Worm (Caenorhabditis elegans) whole organism, young adult: Measurements from ENCODE around the gene clec-43.
"Not testable (repeated sequence)": the region's sequence is repeated elsewhere in the genome, so short reads cannot be mapped to it uniquely, and the experiment has no call there.

Source experiments
- F33H1.4 ChIP-seq: fragments of 200-800 bp; sonication (Bioruptor generic); IDR thresholded peaks from 2 replicates; pipeline ENCODE4 v1.3.6; 2022; ENCODE audit warnings: missing genetic modification reagents, missing genetic modification characterization, missing compliant biosample characterization
- F57A8.1 ChIP-seq: fragments of 200-800 bp; sonication (Bioruptor generic); optimal IDR thresholded peaks from 2 replicates; lab custom pipeline; 2018; ENCODE audit warnings: mild to moderate bottlenecking, missing genetic modification characterization, moderate library complexity, missing compliant biosample characterization
- K12H6.12 ChIP-seq: fragments of 200-800 bp; sonication (Bioruptor generic); optimal IDR thresholded peaks from 2 replicates; lab custom pipeline; 2018; ENCODE audit warnings: mild to moderate bottlenecking, missing genetic modification characterization, missing compliant biosample characterization
- T07F8.4 ChIP-seq: sonication (generic microtip); optimal IDR thresholded peaks from 2 replicates; lab custom pipeline; 2016; ENCODE audit warnings: mild to moderate bottlenecking, missing genetic modification characterization, moderate library complexity, missing compliant biosample characterization
- Y53G8AR.9 ChIP-seq: fragments of 200-800 bp; sonication (Bioruptor generic); conservative IDR thresholded peaks from 2 replicates; pipeline ENCODE4 v1.3.6; 2022; ENCODE audit warnings: missing genetic modification reagents, missing genetic modification characterization, missing compliant biosample characterization
- Y95B8A.8 ChIP-seq: fragments of 200-800 bp; sonication (Bioruptor generic); IDR thresholded peaks from 2 replicates; pipeline ENCODE4 v1.3.6; 2022; ENCODE audit warnings: missing genetic modification reagents, missing genetic modification characterization, missing compliant biosample characterization
- akir-1 ChIP-seq: fragments of 200-800 bp; sonication (Bioruptor generic); optimal IDR thresholded peaks from 2 replicates; lab custom pipeline; 2018; ENCODE audit warnings: mild to moderate bottlenecking, missing genetic modification characterization, moderate library complexity, missing compliant biosample characterization
- aptf-2 ChIP-seq: fragments of 200-800 bp; sonication (Bioruptor generic); conservative IDR thresholded peaks from 2 replicates; pipeline ENCODE4 v1.3.6; 2022; ENCODE audit warnings: missing genetic modification reagents, missing genetic modification characterization, missing compliant biosample characterization
- athp-1 ChIP-seq: sonication (generic microtip); optimal IDR thresholded peaks from 2 replicates; lab custom pipeline; 2017; ENCODE audit warnings: mild to moderate bottlenecking, missing genetic modification characterization, missing compliant biosample characterization
- bed-1 ChIP-seq: fragments of 200-800 bp; sonication (Bioruptor generic); IDR thresholded peaks from 2 replicates; pipeline ENCODE4 v1.3.6; 2022; ENCODE audit warnings: missing genetic modification reagents, missing genetic modification characterization, missing compliant biosample characterization
- cebp-1 ChIP-seq, 2 experiments: fragments of 200-800 bp in 1 of 2; sonication (Bioruptor generic) in 1 of 2; sonication (generic microtip) in 1 of 2; IDR thresholded peaks in 1 of 2; optimal IDR thresholded peaks in 1 of 2; 2 replicates each; pipeline versions ENCODE4 v1.3.6 to Lab custom; 2017 to 2022; ENCODE audit warnings: missing compliant biosample characterization in 2 of 2, missing genetic modification characterization in 2 of 2, mild to moderate bottlenecking in 1 of 2, missing genetic modification reagents in 1 of 2, moderate library complexity in 1 of 2
- cebp-2 ChIP-seq: fragments of 200-800 bp; sonication (Bioruptor generic); IDR thresholded peaks from 2 replicates; pipeline ENCODE4 v1.3.6; 2022; ENCODE audit warnings: missing genetic modification characterization, missing compliant biosample characterization
- ceh-27 ChIP-seq: fragments of 200-800 bp; sonication (Bioruptor generic); optimal IDR thresholded peaks from 2 replicates; lab custom pipeline; 2018; ENCODE audit warnings: mild to moderate bottlenecking, missing genetic modification characterization, moderate library complexity, missing compliant biosample characterization
- ceh-79 ChIP-seq: sonication (generic microtip); optimal IDR thresholded peaks from 2 replicates; lab custom pipeline; 2017; ENCODE audit warnings: mild to moderate bottlenecking, missing genetic modification characterization, missing compliant biosample characterization
- dox-1 ChIP-seq: fragments of 200-800 bp; sonication (Bioruptor generic); IDR thresholded peaks from 2 replicates; pipeline ENCODE4 v1.3.6; 2022; ENCODE audit warnings: missing genetic modification reagents, missing genetic modification characterization, missing compliant biosample characterization
- dpl-1 ChIP-seq: fragments of 150-350 bp; optimal IDR thresholded peaks from 2 replicates; lab custom pipeline; 2014; ENCODE audit warnings: missing biosample characterization, missing genetic modification reagents, missing genetic modification characterization
- egl-18 ChIP-seq: fragments of 200-800 bp; sonication (Bioruptor generic); IDR thresholded peaks from 2 replicates; pipeline ENCODE4 v1.3.6; 2022; ENCODE audit warnings: missing genetic modification reagents, missing genetic modification characterization, missing compliant biosample characterization
- ets-4 ChIP-seq: fragments of 200-800 bp; sonication (Bioruptor generic); optimal IDR thresholded peaks from 2 replicates; lab custom pipeline; 2018; ENCODE audit warnings: mild to moderate bottlenecking, missing genetic modification characterization, missing compliant biosample characterization
- him-1 ChIP-seq: sonication (generic microtip); optimal IDR thresholded peaks from 2 replicates; lab custom pipeline; 2016; ENCODE audit warnings: missing genotype, missing genetic modification reagents, missing genetic modification characterization, missing compliant biosample characterization
- hlh-26 ChIP-seq: fragments of 200-800 bp; sonication (Bioruptor generic); conservative IDR thresholded peaks from 2 replicates; pipeline ENCODE4 v1.3.6; 2022; ENCODE audit warnings: missing genetic modification reagents, missing genetic modification characterization, missing compliant biosample characterization
- hmg-20 ChIP-seq: fragments of 200-800 bp; sonication (Bioruptor generic); IDR thresholded peaks from 2 replicates; pipeline ENCODE4 v1.3.6; 2022; ENCODE audit warnings: missing genetic modification reagents, missing genetic modification characterization, missing compliant biosample characterization
- lin-26 ChIP-seq: fragments of 200-800 bp; sonication (Bioruptor generic); IDR thresholded peaks from 2 replicates; pipeline ENCODE4 v1.3.6; 2022; ENCODE audit warnings: missing genetic modification reagents, missing genetic modification characterization, missing compliant biosample characterization
- lin-40 ChIP-seq: sonication (generic microtip); optimal IDR thresholded peaks from 2 replicates; lab custom pipeline; 2016; ENCODE audit warnings: missing genetic modification characterization, mild to moderate bottlenecking, missing compliant biosample characterization, missing genotype, missing genetic modification reagents
- lin-54 ChIP-seq: fragments of 200-800 bp; sonication (Bioruptor generic); optimal IDR thresholded peaks from 2 replicates; lab custom pipeline; 2018; ENCODE audit warnings: mild to moderate bottlenecking, missing genetic modification characterization, missing compliant biosample characterization
- madf-3 ChIP-seq: fragments of 200-800 bp; sonication (Bioruptor generic); IDR thresholded peaks from 2 replicates; pipeline ENCODE4 v1.3.6; 2022; ENCODE audit warnings: missing genetic modification reagents, missing genetic modification characterization, missing compliant biosample characterization
- madf-6 ChIP-seq: fragments of 200-800 bp; sonication (Bioruptor generic); IDR thresholded peaks from 2 replicates; pipeline ENCODE4 v1.3.6; 2022; ENCODE audit warnings: missing genetic modification reagents, missing genetic modification characterization, missing compliant biosample characterization
- nfya-2 ChIP-seq: fragments of 200-800 bp; sonication (Bioruptor generic); IDR thresholded peaks from 2 replicates; pipeline ENCODE4 v1.3.6; 2022; ENCODE audit warnings: missing genetic modification reagents, missing genetic modification characterization, missing compliant biosample characterization
- snpc-1.1 ChIP-seq: sonication (generic microtip); optimal IDR thresholded peaks from 2 replicates; lab custom pipeline; 2017; ENCODE audit warnings: missing genetic modification characterization, mild to moderate bottlenecking, missing compliant biosample characterization, antibody characterized with exemption, moderate library complexity, missing genotype, missing genetic modification reagents; ENCODE audit not compliant: insufficient read depth
- snpc-3.4 ChIP-seq: sonication (generic microtip); optimal IDR thresholded peaks from 2 replicates; lab custom pipeline; 2017; ENCODE audit warnings: missing genetic modification characterization, mild to moderate bottlenecking, missing compliant biosample characterization, antibody characterized with exemption, moderate library complexity, missing genotype, missing genetic modification reagents
- snpc-4 ChIP-seq, 5 experiments: fragments of 150-350 bp in 1 of 5; sonication (generic microtip) in 4 of 5; optimal IDR thresholded peaks; 2 replicates each; lab custom pipeline; 2014 to 2018; ENCODE audit warnings: missing genetic modification characterization in 5 of 5, missing biosample characterization in 3 of 5, antibody characterized with exemption in 2 of 5, mild to moderate bottlenecking in 2 of 5, missing compliant biosample characterization in 2 of 5, missing genotype in 2 of 5, moderate library complexity in 2 of 5, missing genetic modification reagents in 1 of 5
- somi-1 ChIP-seq: fragments of 200-800 bp; sonication (Bioruptor generic); optimal IDR thresholded peaks from 2 replicates; lab custom pipeline; 2018; ENCODE audit warnings: mild to moderate bottlenecking, missing genetic modification characterization, missing compliant biosample characterization
- tlf-1 ChIP-seq: fragments of 200-800 bp; sonication (Bioruptor generic); optimal IDR thresholded peaks from 2 replicates; lab custom pipeline; 2018; ENCODE audit warnings: mild to moderate bottlenecking, missing genetic modification characterization, missing compliant biosample characterization
- zfh-2 ChIP-seq: fragments of 200-800 bp; sonication (Bioruptor generic); conservative IDR thresholded peaks from 2 replicates; pipeline ENCODE4 v1.3.6; 2022; ENCODE audit warnings: missing genetic modification reagents, missing genetic modification characterization, missing compliant biosample characterization
- zim-3 ChIP-seq: sonication (generic microtip); optimal IDR thresholded peaks from 2 replicates; lab custom pipeline; 2017; ENCODE audit warnings: mild to moderate bottlenecking, missing genetic modification characterization, moderate library complexity, missing compliant biosample characterization

Gene clec-43

DNA sequence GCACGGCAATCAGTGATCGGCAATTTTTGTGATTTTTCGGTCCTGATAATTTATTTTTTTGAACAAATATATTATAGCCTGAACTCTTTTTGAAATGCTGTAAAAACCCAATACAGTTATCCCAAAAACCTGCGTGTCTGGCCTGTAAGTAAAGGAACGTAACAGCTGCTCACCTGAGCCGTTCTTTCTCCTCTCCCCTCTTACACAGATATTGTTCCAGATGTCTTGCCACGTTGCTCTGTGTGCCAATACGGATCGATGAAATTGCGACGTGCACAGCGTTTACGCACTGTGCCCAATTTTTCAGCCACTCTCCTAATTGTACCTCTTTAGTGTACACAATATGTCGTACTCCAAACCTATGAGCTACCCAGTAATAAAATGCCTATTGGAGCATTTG, 14.8 kb downstream of the clec-43 start, which contains the start of gene sdz-4:
Gene sdz-4, plus strand, starts transcription at position 301 of the 400 bp plus-strand sequence.
- no peak for TF ChIP-seq ets-4
- TF ChIP-seq cebp-1 (GFP tag; IDR thresholded peaks at IDR 0.05; lab: Robert Waterston, UW): no peak
- TF ChIP-seq cebp-1 (tag; optimal IDR thresholded peaks at IDR 0.05; lab: Kevin White, UChicago): no peak
- no peak for TF ChIP-seq lin-54 (GFP tag; lab: Kevin White, UChicago)

ce11 chrII:960218-960617, 16.4 kb downstream of the clec-43 start, which contains the start of the genes C32B5.18 and C32B5.7:
TSS of gene C32B5.18 (plus strand) at chrII:960518.
TSS of gene C32B5.7 (plus strand) at chrII:960528.
- no peak for TF ChIP-seq athp-1 (tag; lab: Kevin White, UChicago)
- no peak for TF ChIP-seq dox-1 (GFP tag; lab: Robert Waterston, UW)
- no peak for TF ChIP-seq Y53G8AR.9 (GFP tag; lab: Robert Waterston, UW)
- 0 out of 2 replicates have a peak, but pooled peaks have one; percentile 29 for TF ChIP-seq egl-18 (GFP tag; lab: Robert Waterston, UW)
- no peak for TF ChIP-seq somi-1
- no peak for TF ChIP-seq zim-3
- TF ChIP-seq F57A8.1 (GFP tag; lab: Kevin White, UChicago): no peak
- no peak for TF ChIP-seq nfya-2 (GFP tag; lab: Robert Waterston, UW)
- no peak for TF ChIP-seq T07F8.4 (tag; lab: Kevin White, UChicago)
- TF ChIP-seq madf-3 (GFP tag; lab: Robert Waterston, UW): 0 out of 2 replicates have a peak, but pooled peaks have one; percentile 36
- TF ChIP-seq snpc-3.4 (tag; lab: Kevin White, UChicago): no peak
- no peak for TF ChIP-seq ceh-27
- TF ChIP-seq Y95B8A.8 (GFP tag; lab: Robert Waterston, UW): no peak
- TF ChIP-seq zfh-2: no peak
- TF ChIP-seq him-1: no peak

DNA sequence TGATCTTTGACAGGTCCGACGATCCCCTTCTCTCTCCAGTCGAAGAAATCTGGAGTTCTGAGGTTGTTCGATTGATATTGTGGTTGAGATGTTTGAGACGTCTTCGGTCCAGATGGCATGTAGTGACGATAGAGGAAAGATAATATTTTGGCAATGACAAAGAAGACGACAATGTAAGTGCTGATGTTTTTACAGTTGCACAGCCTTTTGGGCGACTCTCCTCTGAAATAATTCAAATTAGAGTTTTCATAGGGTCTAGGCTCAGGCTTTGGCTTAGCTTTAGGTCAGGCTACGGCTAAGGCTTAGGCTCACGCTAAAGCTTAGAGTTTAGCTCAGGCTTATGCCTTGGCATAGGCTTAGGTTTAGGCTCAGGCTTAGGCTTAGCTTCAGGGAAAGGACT, 18.1 kb downstream of the clec-43 start, which contains the start of gene C32B5.13:
Gene C32B5.13, minus strand, starts transcription at position 101 of the 400 bp plus-strand sequence.
- no peak for TF ChIP-seq zfh-2
- 0 out of 2 replicates have a peak, but pooled peaks have one; percentile 24 for TF ChIP-seq lin-26 (GFP tag; lab: Robert Waterston, UW)
- no peak for TF ChIP-seq snpc-1.1 (tag; lab: Kevin White, UChicago)
- TF ChIP-seq, all 124 proteins: peak for 1

DNA sequence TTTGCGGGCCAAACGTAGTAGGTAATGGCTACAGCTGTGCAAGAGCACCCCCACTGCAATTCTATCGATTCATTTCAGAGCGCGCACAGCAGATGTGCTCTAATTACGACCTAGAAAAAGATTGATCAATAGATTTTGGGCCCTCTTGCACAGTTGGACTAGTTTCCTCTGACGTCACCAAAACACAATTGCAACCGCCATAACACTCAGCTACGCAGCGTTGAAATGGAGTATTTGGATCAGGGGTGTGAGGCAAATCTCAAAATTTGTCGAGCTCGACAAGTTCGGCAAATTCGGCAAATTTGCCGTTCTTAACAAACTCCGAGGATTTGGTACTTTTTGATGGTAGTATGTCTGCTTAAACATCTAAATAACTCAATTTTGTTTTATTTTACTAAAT, 23.1 kb downstream of the clec-43 start, which contains the start of gene fbxc-18:
Gene fbxc-18, minus strand, starts transcription at position 101 of the 400 bp plus-strand sequence.
- not testable (repeated sequence) for TF ChIP-seq snpc-1.1 (tag; lab: Kevin White, UChicago); hlh-26 (GFP tag; lab: Robert Waterston, UW); dox-1 (GFP tag; lab: Robert Waterston, UW)

ce11 chrII:968106-968505, 24.2 kb downstream of the clec-43 start, which contains the start of gene C32B5.6:
TSS of gene C32B5.6 (plus strand) at chrII:968406.
- not testable (repeated sequence) for TF ChIP-seq aptf-2 (GFP tag; lab: Robert Waterston, UW); hmg-20 (GFP tag; lab: Robert Waterston, UW); akir-1 (GFP tag; lab: Kevin White, UChicago)

DNA sequence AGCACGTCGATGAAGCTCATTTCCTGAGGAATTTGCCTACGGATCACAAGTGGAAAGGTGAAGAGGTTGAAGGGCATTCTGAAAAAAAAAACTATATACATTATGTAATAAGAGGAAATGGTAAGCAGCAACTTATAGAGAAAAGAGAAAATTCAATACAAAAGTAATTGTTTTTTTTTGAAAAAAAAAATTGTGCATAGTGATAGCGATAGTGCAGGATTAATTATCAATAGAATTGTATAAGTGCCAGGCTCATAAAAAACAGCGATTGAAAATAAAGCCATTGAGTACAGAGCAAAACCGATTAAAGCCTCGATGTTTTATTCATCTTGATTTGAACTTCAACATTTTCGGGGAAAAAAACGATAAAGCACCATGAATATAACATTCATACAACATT, 29.0 kb downstream of the clec-43 start, which contains the start of gene C32B5.15:
Gene C32B5.15, minus strand, starts transcription at position 101 of the 400 bp plus-strand sequence.
- TF ChIP-seq cebp-2 (GFP tag; lab: Robert Waterston, UW) (no peak), lin-40 (no peak), tlf-1 (no peak), dpl-1 (GFP tag; lab: Kevin White, UChicago) (no peak), snpc-4 (GFP tag; optimal IDR thresholded peaks at IDR 0.05; lab: Kevin White, UChicago) (no peak), snpc-4 (tag; optimal IDR thresholded peaks at IDR 0.05; lab: Kevin White, UChicago) (no peak), T07F8.4 (tag; lab: Kevin White, UChicago) (no peak), F33H1.4 (no peak), him-1 (no peak), ceh-79 (tag; lab: Kevin White, UChicago) (no peak), bed-1 (GFP tag; lab: Robert Waterston, UW) (no peak), lin-26 (GFP tag; lab: Robert Waterston, UW) (no peak), K12H6.12 (tag; lab: Kevin White, UChicago) (no peak), madf-6 (GFP tag; lab: Robert Waterston, UW) (no peak)
